Worm (Caenorhabditis elegans): Measurements from ENCODE around the gene dlc-4.

dlc-4 gene

DNA sequence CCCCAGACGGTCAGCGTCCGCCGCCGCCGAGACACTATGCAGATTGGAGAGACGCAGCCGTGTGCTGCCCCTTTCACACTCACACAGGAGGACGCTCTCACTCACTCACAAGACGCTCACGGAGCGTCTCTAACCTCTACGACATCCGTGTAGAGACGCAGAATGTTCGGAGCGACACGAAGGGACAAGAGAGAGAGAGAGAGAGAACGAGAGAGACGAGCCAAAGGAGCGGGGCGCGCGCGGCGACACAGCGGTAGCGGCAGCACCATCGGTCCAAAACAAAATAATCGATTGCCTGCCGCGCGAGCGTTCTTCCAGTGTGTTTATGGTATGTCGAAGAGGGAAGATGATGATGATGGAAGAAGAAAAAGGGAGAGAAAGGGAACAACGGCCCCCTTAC is 49.3 kb downstream of the dlc-4 start (continued):
- TF ChIP-seq snpc-1.3 (tag; optimal IDR thresholded peaks at IDR 0.05; ENCODE audit: insufficient read depth) (peak; percentile 23), C06A6.2 (GFP tag; conservative IDR thresholded peaks at IDR 0.05) (0 out of 2 replicates have a peak, but pooled peaks have one; percentile 33), madf-10 (tag; optimal IDR thresholded peaks at IDR 0.05) (peak; percentile 89), sdz-38 (tag; optimal IDR thresholded peaks at IDR 0.05) (no peak), hlh-26 (GFP tag; conservative IDR thresholded peaks at IDR 0.05) (no peak), aptf-2 (GFP tag; conservative IDR thresholded peaks at IDR 0.05) (no peak), ceh-27 (GFP tag; optimal IDR thresholded peaks at IDR 0.05) (peak; percentile 68), K12H6.12 (tag; optimal IDR thresholded peaks at IDR 0.05) (peak; percentile 86), mes-4 (tag; optimal IDR thresholded peaks at IDR 0.05) (no peak), nfya-1 (tag; optimal IDR thresholded peaks at IDR 0.05; ENCODE audit: borderline replicate concordance, insufficient read depth) (no peak), Y53G8AR.9 (GFP tag; conservative IDR thresholded peaks at IDR 0.05) (peak; percentile 67), ztf-22 (GFP tag; optimal IDR thresholded peaks at IDR 0.05) (no peak), F55B11.4 (tag; optimal IDR thresholded peaks at IDR 0.05; ENCODE audit: borderline replicate concordance, insufficient read depth) (no peak), madf-8 (GFP tag; conservative IDR thresholded peaks at IDR 0.05) (no peak), nhr-120 (GFP tag; IDR thresholded peaks at IDR 0.05) (no peak), sea-2 (GFP tag; IDR thresholded peaks at IDR 0.05) (no peak), nfya-2 (GFP tag; IDR thresholded peaks at IDR 0.05) (no peak), dpl-1 (GFP tag; optimal IDR thresholded peaks at IDR 0.05) (no peak), rpc-1 (optimal IDR thresholded peaks at IDR 0.05) (no peak), rpc-1 (tag; optimal IDR thresholded peaks at IDR 0.05) (no peak), egl-18 (GFP tag; IDR thresholded peaks at IDR 0.05) (no peak), ccch-3 (GFP tag; optimal IDR thresholded peaks at IDR 0.05) (no peak), ztf-26 (tag; optimal IDR thresholded peaks at IDR 0.05) (peak; percentile 71), F52B5.7 (tag; optimal IDR thresholded peaks at IDR 0.05) (peak; percentile 36), akir-1 (GFP tag; optimal IDR thresholded peaks at IDR 0.05) (no peak), unc-62 (GFP tag; optimal IDR thresholded peaks at IDR 0.05) (peak; percentile 14), attf-6 (GFP tag; IDR thresholded peaks at IDR 0.05) (no peak), lin-26 (GFP tag; IDR thresholded peaks at IDR 0.05) (peak; percentile 66), efl-1 (GFP tag; optimal IDR thresholded peaks at IDR 0.05) (no peak), ceh-91 (GFP tag; IDR thresholded peaks at IDR 0.05) (peak; percentile 26; the same call in 1 of the 2 replicates), F10E7.11 (tag; optimal IDR thresholded peaks at IDR 0.05) (peak; percentile 66), repo-1 (tag; optimal IDR thresholded peaks at IDR 0.05) (no peak), B0261.1 (tag; optimal IDR thresholded peaks at IDR 0.05) (no peak), F37B4.10 (GFP tag; IDR thresholded peaks at IDR 0.05) (no peak), let-526 (GFP tag; IDR thresholded peaks at IDR 0.05) (peak; percentile 75; the same call in 1 of the 2 replicates), Y79H2A.3 (GFP tag; conservative IDR thresholded peaks at IDR 0.05) (no peak), hmg-20 (GFP tag; IDR thresholded peaks at IDR 0.05) (no peak), zfh-2 (GFP tag; conservative IDR thresholded peaks at IDR 0.05) (peak; percentile 98), lag-1 (GFP tag; IDR thresholded peaks at IDR 0.05) (no peak), D2030.7 (GFP tag; IDR thresholded peaks at IDR 0.05) (no peak), ztf-25 (GFP tag; IDR thresholded peaks at IDR 0.05) (0 out of 2 replicates have a peak, but pooled peaks have one; percentile 12), gei-17 (GFP tag; optimal IDR thresholded peaks at IDR 0.05) (peak; percentile 30), chd-7 (tag; optimal IDR thresholded peaks at IDR 0.05) (peak; percentile 55), F39B2.1 (GFP tag; IDR thresholded peaks at IDR 0.05) (no peak), bed-1 (GFP tag; IDR thresholded peaks at IDR 0.05) (no peak), mxl-1 (tag; optimal IDR thresholded peaks at IDR 0.05) (no peak), lin-40 (tag; optimal IDR thresholded peaks at IDR 0.05) (peak; percentile 89), nhr-80 (tag; optimal IDR thresholded peaks at IDR 0.05) (peak; percentile 66), ztf-6 (GFP tag; IDR thresholded peaks at IDR 0.05) (no peak), B0019.2 (GFP tag; conservative IDR thresholded peaks at IDR 0.05) (no peak)

Data from whole organism, young adult.